Worm (Caenorhabditis elegans) whole organism, mixed stage, embryonic: Measurements from ENCODE around the gene T23F2.5.

Source experiments
- blmp-1 ChIP-seq: fragments of 150-350 bp; optimal IDR thresholded peaks from 2 replicates; lab custom pipeline; 2014; ENCODE audit warnings: missing biosample characterization, missing genetic modification characterization
- ceh-39 ChIP-seq: fragments of 150-350 bp; optimal IDR thresholded peaks from 2 replicates; lab custom pipeline; 2014; ENCODE audit warnings: missing biosample characterization, missing genetic modification characterization
- ceh-83 ChIP-seq: fragments of 200-800 bp; sonication (Bioruptor generic); optimal IDR thresholded peaks from 2 replicates; lab custom pipeline; 2018; ENCODE audit warnings: mild to moderate bottlenecking, missing genetic modification characterization, missing compliant biosample characterization
- ces-1 ChIP-seq: fragments of 150-350 bp; optimal IDR thresholded peaks from 2 replicates; lab custom pipeline; 2014; ENCODE audit warnings: missing biosample characterization, missing genetic modification reagents, missing genetic modification characterization
- drap-1 ChIP-seq: fragments of 200-800 bp; sonication (Bioruptor generic); optimal IDR thresholded peaks from 3 replicates; lab custom pipeline; 2018; ENCODE audit warnings: mild to moderate bottlenecking, missing genetic modification characterization, missing compliant biosample characterization
- elt-1 ChIP-seq: sonication (generic microtip); optimal IDR thresholded peaks from 2 replicates; lab custom pipeline; 2017; ENCODE audit warnings: missing genetic modification characterization, mild to moderate bottlenecking, missing compliant biosample characterization, antibody characterized with exemption, moderate library complexity, borderline replicate concordance; ENCODE audit not compliant: insufficient read depth
- flh-1 ChIP-seq: fragments of 200-800 bp; sonication (Bioruptor generic); optimal IDR thresholded peaks from 2 replicates; lab custom pipeline; 2018; ENCODE audit warnings: mild to moderate bottlenecking, missing genetic modification characterization, moderate library complexity, missing compliant biosample characterization
- ham-2 ChIP-seq: fragments of 200-800 bp; sonication (Bioruptor generic); optimal IDR thresholded peaks from 2 replicates; lab custom pipeline; 2018; ENCODE audit warnings: mild to moderate bottlenecking, missing genetic modification characterization, missing compliant biosample characterization
- hlh-1 ChIP-seq: fragments of 150-350 bp; optimal IDR thresholded peaks from 2 replicates; lab custom pipeline; 2014; ENCODE audit warnings: missing biosample characterization, missing genetic modification reagents, missing genetic modification characterization
- lin-32 ChIP-seq: fragments of 200-800 bp; sonication (Bioruptor generic); optimal IDR thresholded peaks from 2 replicates; lab custom pipeline; 2018; ENCODE audit warnings: mild to moderate bottlenecking, missing genetic modification characterization, missing compliant biosample characterization
- lsy-2 ChIP-seq: fragments of 150-350 bp; optimal IDR thresholded peaks from 2 replicates; lab custom pipeline; 2014; ENCODE audit warnings: missing biosample characterization, missing genetic modification characterization
- mab-5 ChIP-seq: fragments of 150-350 bp; optimal IDR thresholded peaks from 2 replicates; lab custom pipeline; 2014; ENCODE audit warnings: missing biosample characterization, missing genetic modification characterization
- mep-1 ChIP-seq: fragments of 150-350 bp; optimal IDR thresholded peaks from 2 replicates; lab custom pipeline; 2017; ENCODE audit warnings: missing biosample characterization, missing genetic modification reagents, missing genetic modification characterization, inconsistent platforms
- mls-2 ChIP-seq: sonication (generic microtip); optimal IDR thresholded peaks from 2 replicates; lab custom pipeline; 2016; ENCODE audit warnings: mild to moderate bottlenecking, missing genetic modification characterization, moderate library complexity, missing compliant biosample characterization
- nhr-2 ChIP-seq: fragments of 150-350 bp; optimal IDR thresholded peaks from 2 replicates; lab custom pipeline; 2014; ENCODE audit warnings: missing biosample characterization, missing genetic modification characterization
- nhr-237 ChIP-seq: fragments of 150-350 bp; optimal IDR thresholded peaks from 2 replicates; lab custom pipeline; 2014; ENCODE audit warnings: missing biosample characterization, missing genetic modification characterization
- nhr-28 ChIP-seq: fragments of 150-350 bp; optimal IDR thresholded peaks from 2 replicates; lab custom pipeline; 2014; ENCODE audit warnings: missing biosample characterization, missing genetic modification characterization
- nhr-76 ChIP-seq: sonication (generic microtip); optimal IDR thresholded peaks from 2 replicates; lab custom pipeline; 2017; ENCODE audit warnings: missing biosample characterization, missing genetic modification characterization
- pha-4 ChIP-seq: fragments of 150-350 bp; optimal IDR thresholded peaks from 2 replicates; lab custom pipeline; 2018; ENCODE audit warnings: missing biosample characterization, missing genetic modification reagents, missing genetic modification characterization
- sptf-1 ChIP-seq: sonication (generic microtip); optimal IDR thresholded peaks from 2 replicates; lab custom pipeline; 2017; ENCODE audit warnings: mild to moderate bottlenecking, missing genetic modification characterization, moderate library complexity, missing compliant biosample characterization
- tbx-8 ChIP-seq: fragments of 200-800 bp; sonication (Bioruptor generic); optimal IDR thresholded peaks from 2 replicates; lab custom pipeline; 2018; ENCODE audit warnings: mild to moderate bottlenecking, missing genetic modification characterization, moderate library complexity, missing compliant biosample characterization
- unc-39 ChIP-seq: fragments of 150-350 bp; optimal IDR thresholded peaks from 2 replicates; lab custom pipeline; 2014; ENCODE audit warnings: missing biosample characterization, missing genetic modification characterization
- unc-62 ChIP-seq: fragments of 150-350 bp; optimal IDR thresholded peaks from 2 replicates; lab custom pipeline; 2014; ENCODE audit warnings: missing biosample characterization, missing genetic modification reagents, missing genetic modification characterization
- ztf-11 ChIP-seq: fragments of 150-350 bp; optimal IDR thresholded peaks from 2 replicates; lab custom pipeline; 2014; ENCODE audit warnings: missing biosample characterization, missing genetic modification characterization

Gene T23F2.5

ce11 chrX:5492820-5493382, 24.1 kb downstream of the T23F2.5 start, which contains the start of the genes bus-8A and bus-8B:
Gene bus-8A, plus strand, starts transcription at chrX:5492915.
Gene bus-8B, plus strand, starts transcription at chrX:5493332.
- TF ChIP-seq ces-1 (GFP tag; lab: Kevin White, UChicago) (no peak), lsy-2 (tag; lab: Kevin White, UChicago) (no peak), mab-5 (tag; lab: Kevin White, UChicago) (no peak), sptf-1 (tag; lab: Kevin White, UChicago) (no peak), lin-32 (GFP tag; lab: Kevin White, UChicago) (no peak), nhr-28 (tag; lab: Kevin White, UChicago) (no peak), tbx-8 (GFP tag; lab: Kevin White, UChicago) (no peak), nhr-237 (tag; lab: Kevin White, UChicago) (no peak), unc-39 (tag; lab: Kevin White, UChicago) (no peak)

- TF ChIP-seq sptf-1 (tag; lab: Kevin White, UChicago), result no peak
- TF ChIP-seq, all 35 proteins: peak for 0
Measured at ce11 chrX:5489538-5489937, 27.4 kb downstream of the T23F2.5 start, which contains the start of gene F55D1.1. Gene F55D1.1, plus strand, starts transcription at chrX:5489838.

DNA sequence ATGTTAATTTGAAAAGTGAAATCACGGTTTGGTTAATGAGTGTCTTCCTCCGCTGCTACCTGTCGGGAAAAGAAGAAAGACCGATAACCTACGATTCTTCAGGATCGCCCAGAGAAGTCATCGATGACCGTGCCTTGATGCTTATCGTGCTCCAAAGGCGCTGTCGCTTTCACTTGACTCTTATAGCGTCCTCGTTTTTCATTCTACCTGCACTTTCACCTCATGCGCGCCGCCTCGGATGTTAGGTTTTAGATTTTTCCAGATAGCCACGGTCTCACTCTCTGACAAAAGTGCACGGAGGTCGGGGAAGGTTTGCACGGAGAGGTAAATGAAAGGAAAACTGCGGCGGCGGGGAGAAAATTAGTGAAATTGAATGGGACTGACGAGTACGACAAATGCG, 28.1 kb downstream of the T23F2.5 start:
- TF ChIP-seq mls-2 (tag; lab: Kevin White, UChicago) (no peak), drap-1 (no peak), nhr-237 (tag; lab: Kevin White, UChicago) (no peak), elt-1 (peak; percentile 31), blmp-1 (peak; percentile 60)

DNA sequence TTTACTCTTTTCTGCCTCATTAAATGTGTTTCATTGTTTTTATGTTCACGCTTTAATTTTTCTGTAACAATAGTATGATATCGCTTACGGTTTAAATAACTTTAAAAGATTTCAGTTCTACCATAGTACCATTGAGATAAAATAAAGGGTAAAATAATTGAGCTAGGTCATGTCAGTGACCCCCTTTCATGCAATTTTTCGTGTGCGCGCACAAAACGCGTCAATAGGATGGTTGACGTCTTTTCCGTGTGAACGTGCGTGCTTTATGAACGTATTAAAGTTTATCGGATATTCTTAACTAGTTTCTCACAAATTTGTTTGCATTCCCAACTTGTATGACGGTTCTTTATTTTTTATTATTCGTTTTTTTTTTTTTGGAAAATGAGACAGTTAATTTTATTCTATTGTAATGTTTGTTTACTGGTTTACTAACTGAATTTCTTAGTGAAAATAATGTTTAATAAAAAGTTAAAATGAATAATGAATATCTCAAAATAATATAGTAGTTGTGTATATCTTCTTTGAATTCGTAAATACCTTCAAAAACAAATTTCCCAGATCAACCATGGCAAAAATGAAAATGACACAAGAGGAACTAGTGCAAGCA, 30.9 kb downstream of the T23F2.5 start, which contains the start of gene C25F6.1:
C25F6.1 (plus strand) TSS at position 557 of the 607 bp plus-strand sequence.
- peak; percentile 21 for TF ChIP-seq ces-1 (GFP tag; lab: Kevin White, UChicago)
- no peak for TF ChIP-seq nhr-76

DNA sequence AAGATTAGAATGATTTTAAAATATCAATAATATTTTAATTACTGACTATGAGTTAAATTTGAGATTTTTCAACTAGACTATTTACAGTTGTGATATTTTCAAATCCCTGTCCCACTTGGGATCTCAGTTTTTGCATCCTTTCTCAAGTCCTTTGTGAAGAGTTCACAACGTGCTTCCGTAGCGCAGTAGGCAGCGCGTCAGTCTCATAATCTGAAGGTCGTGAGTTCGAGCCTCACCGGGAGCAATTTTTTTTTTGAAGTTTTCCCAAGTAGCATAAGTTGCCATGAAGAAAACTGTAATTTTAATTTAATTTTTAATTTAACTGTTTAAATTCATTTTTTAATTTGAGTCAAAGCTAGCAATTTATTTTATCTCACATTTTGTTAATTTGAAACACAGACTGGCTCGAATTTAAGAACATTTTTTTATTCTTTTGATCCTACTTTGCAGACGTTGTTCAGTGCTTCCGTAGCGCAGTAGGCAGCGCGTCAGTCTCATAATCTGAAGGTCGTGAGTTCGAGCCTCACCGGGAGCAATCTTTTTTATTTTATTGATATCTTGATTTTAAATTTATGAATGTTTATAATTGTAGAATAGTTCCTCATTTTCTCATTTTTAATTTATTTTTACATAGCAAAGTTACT, 31.6 kb downstream of the T23F2.5 start:
- no peak for TF ChIP-seq hlh-1 (tag; lab: Kevin White, UChicago)
- TF ChIP-seq ceh-83 (GFP tag; lab: Kevin White, UChicago), result peak; percentile 54
- TF ChIP-seq, all 35 proteins: peak for 1

- TF ChIP-seq blmp-1 (peak; percentile 72), ztf-11 (tag; lab: Kevin White, UChicago) (peak; percentile 3), ham-2 (GFP tag; lab: Kevin White, UChicago) (peak; percentile 1), ces-1 (GFP tag; lab: Kevin White, UChicago) (no peak), unc-62 (no peak), mep-1 (tag; lab: Kevin White, UChicago) (peak; percentile 11), pha-4 (tag; lab: Kevin White, UChicago) (peak; percentile 29), hlh-1 (tag; lab: Kevin White, UChicago) (no peak), mls-2 (tag; lab: Kevin White, UChicago) (peak; percentile 33), sptf-1 (tag; lab: Kevin White, UChicago) (no peak), nhr-2 (tag; lab: Kevin White, UChicago) (peak; percentile 7), nhr-28 (tag; lab: Kevin White, UChicago) (no peak), nhr-237 (tag; lab: Kevin White, UChicago) (peak; percentile 7), flh-1 (GFP tag; lab: Kevin White, UChicago) (no peak), ceh-39 (tag; lab: Kevin White, UChicago) (no peak)
- TF ChIP-seq, all 35 proteins: peak for 8
Measured at ce11 chrX:5479876-5480580, 36.9 kb downstream of the T23F2.5 start.
